Fruit fly (Drosophila melanogaster) whole organism, embryonic: ENCODE measurements around the gene Antp.

Experiments used
- CoRest ChIP-seq: fragments of 200-800 bp; sonication (Bioruptor generic); optimal IDR thresholded peaks from 3 replicates; lab custom pipeline; 2018; ENCODE audit warnings: missing biosample characterization, mild to moderate bottlenecking, missing genetic modification characterization, moderate library complexity
- chinmo ChIP-seq: fragments of 200-800 bp; sonication (Bioruptor generic); IDR thresholded peaks from 4 replicates; pipeline ENCODE4 v1.3.6; 2022; ENCODE audit warnings: missing biosample characterization, missing genetic modification characterization; ENCODE audit not compliant: partially characterized antibody

Antp gene

dm6 chr3R:6848595-6848994 is 150.4 kb downstream of the Antp start (continued):
- peak; percentile 57 for TF ChIP-seq CoRest (tag; lab: Kevin White, UChicago)
- TF ChIP-seq chinmo (GFP tag; lab: Robert Waterston, UW): peak; percentile 92
